Worm (Caenorhabditis elegans): ENCODE results near the gene F19G12.1.

- TF ChIP-seq mdl-1 (tag; optimal IDR thresholded peaks at IDR 0.05): no peak
- no peak for TF ChIP-seq nhr-11 (tag; optimal IDR thresholded peaks at IDR 0.05)
- TF ChIP-seq snpc-4 (tag; optimal IDR thresholded peaks at IDR 0.05): no peak
- no peak for TF ChIP-seq ama-1 (optimal IDR thresholded peaks at IDR 0.05)
- no peak for TF ChIP-seq ceh-16 (tag; optimal IDR thresholded peaks at IDR 0.05)
- TF ChIP-seq elt-1 (tag; optimal IDR thresholded peaks at IDR 0.05): no peak
- TF ChIP-seq nhr-237 (tag; optimal IDR thresholded peaks at IDR 0.05): no peak
- no peak for TF ChIP-seq F13H6.1 (tag; optimal IDR thresholded peaks at IDR 0.05)
- no peak for TF ChIP-seq nhr-10 (tag; optimal IDR thresholded peaks at IDR 0.05)
These were observed 11.6 kb upstream of the F19G12.1 start, which contains the start of gene F19G12.9 for ce11 chrX:1419163-1419696.
